Fruit fly (Drosophila melanogaster) whole organism, pupa: ENCODE measurements around the gene CG13311.

Experiments
- CG10348 ChIP-seq: fragments of 200-800 bp; sonication (Bioruptor generic); IDR thresholded peaks from 2 replicates; pipeline ENCODE4 v1.3.6; 2022; ENCODE audit warnings: missing biosample characterization, missing genetic modification characterization
- CG12605 ChIP-seq: fragments of 200-800 bp; sonication (Bioruptor generic); IDR thresholded peaks from 2 replicates; pipeline ENCODE4 v1.3.6; 2022; ENCODE audit warnings: missing biosample characterization, missing genetic modification characterization
- CG13204 ChIP-seq: fragments of 200-800 bp; sonication (Bioruptor generic); optimal IDR thresholded peaks from 2 replicates; lab custom pipeline; 2018; ENCODE audit warnings: missing biosample characterization, mild to moderate bottlenecking, missing genetic modification characterization, moderate library complexity
- CG14655 ChIP-seq: fragments of 200-800 bp; sonication (Bioruptor generic); optimal IDR thresholded peaks from 3 replicates; lab custom pipeline; 2017; ENCODE audit warnings: mild to moderate bottlenecking, missing biosample characterization, missing genetic modification reagents, missing genetic modification characterization
- CG15710 ChIP-seq: fragments of 200-800 bp; sonication (Bioruptor generic); optimal IDR thresholded peaks from 2 replicates; lab custom pipeline; 2018; ENCODE audit warnings: missing biosample characterization, mild to moderate bottlenecking, missing genetic modification characterization, moderate library complexity
- CG17806 ChIP-seq: fragments of 200-800 bp; sonication (Bioruptor generic); optimal IDR thresholded peaks from 2 replicates; lab custom pipeline; 2018; ENCODE audit warnings: missing biosample characterization, mild to moderate bottlenecking, missing genetic modification characterization, moderate library complexity
- CG32121 ChIP-seq: fragments of 200-800 bp; sonication (Bioruptor generic); IDR thresholded peaks from 2 replicates; pipeline ENCODE4 v1.3.6; 2022; ENCODE audit warnings: missing biosample characterization, missing genetic modification characterization
- CG34367 ChIP-seq: fragments of 200-800 bp; sonication (Bioruptor generic); optimal IDR thresholded peaks from 2 replicates; lab custom pipeline; 2018; ENCODE audit warnings: missing biosample characterization, mild to moderate bottlenecking, missing genetic modification characterization
- CG4496 ChIP-seq: fragments of 200-800 bp; sonication (Bioruptor generic); IDR thresholded peaks from 3 replicates; pipeline ENCODE4 v1.3.6; 2022; ENCODE audit warnings: missing biosample characterization, missing genetic modification characterization
- CG8159 ChIP-seq: fragments of 200-800 bp; sonication (Bioruptor generic); optimal IDR thresholded peaks from 3 replicates; lab custom pipeline; 2018; ENCODE audit warnings: missing biosample characterization, mild to moderate bottlenecking, missing genetic modification characterization, moderate library complexity
- CG8301 ChIP-seq: fragments of 200-800 bp; sonication (Bioruptor generic); optimal IDR thresholded peaks from 2 replicates; lab custom pipeline; 2018; ENCODE audit warnings: missing biosample characterization, mild to moderate bottlenecking, missing genetic modification characterization
- CG9948 ChIP-seq: fragments of 200-800 bp; sonication (Bioruptor generic); optimal IDR thresholded peaks from 2 replicates; lab custom pipeline; 2018; ENCODE audit warnings: missing biosample characterization, mild to moderate bottlenecking, missing genetic modification characterization, moderate library complexity
- D1 ChIP-seq: fragments of 200-800 bp; sonication (Bioruptor generic); optimal IDR thresholded peaks from 2 replicates; lab custom pipeline; 2018; ENCODE audit warnings: missing biosample characterization, mild to moderate bottlenecking, missing genetic modification characterization, moderate library complexity
- EcR ChIP-seq: fragments of 200-800 bp; sonication (Bioruptor generic); optimal IDR thresholded peaks from 3 replicates; lab custom pipeline; 2019; ENCODE audit warnings: missing biosample characterization, missing genetic modification characterization, mild to moderate bottlenecking, moderate library complexity, missing genetic modification reagents
- Ets98B ChIP-seq: fragments of 200-800 bp; sonication (Bioruptor generic); IDR thresholded peaks from 2 replicates; pipeline ENCODE4 v1.3.6; 2022; ENCODE audit warnings: missing biosample characterization, missing genetic modification characterization
- Pif1A ChIP-seq: fragments of 200-800 bp; sonication (Bioruptor generic); optimal IDR thresholded peaks from 3 replicates; lab custom pipeline; 2016; ENCODE audit warnings: missing biosample characterization, missing genetic modification characterization
- Pif1B ChIP-seq: fragments of 200-800 bp; sonication (Bioruptor generic); optimal IDR thresholded peaks from 3 replicates; lab custom pipeline; 2016; ENCODE audit warnings: missing biosample characterization, missing genetic modification characterization
- Snoo ChIP-seq: fragments of 200-800 bp; sonication (Bioruptor generic); optimal IDR thresholded peaks from 3 replicates; lab custom pipeline; 2017; ENCODE audit warnings: missing biosample characterization, mild to moderate bottlenecking, missing genetic modification characterization, inconsistent platforms
- fd96Ca ChIP-seq: fragments of 200-800 bp; sonication (Bioruptor generic); IDR thresholded peaks from 3 replicates; pipeline ENCODE4 v1.3.6; 2022; ENCODE audit warnings: missing biosample characterization, missing genetic modification characterization
- gl ChIP-seq: fragments of 200-800 bp; sonication (Bioruptor generic); optimal IDR thresholded peaks from 2 replicates; lab custom pipeline; 2018; ENCODE audit warnings: missing biosample characterization, mild to moderate bottlenecking, missing genetic modification characterization
- rn ChIP-seq: fragments of 200-800 bp; sonication (Bioruptor generic); IDR thresholded peaks from 2 replicates; pipeline ENCODE4 v1.3.6; 2022; ENCODE audit warnings: missing biosample characterization, missing genetic modification characterization

CG13311 gene

DNA sequence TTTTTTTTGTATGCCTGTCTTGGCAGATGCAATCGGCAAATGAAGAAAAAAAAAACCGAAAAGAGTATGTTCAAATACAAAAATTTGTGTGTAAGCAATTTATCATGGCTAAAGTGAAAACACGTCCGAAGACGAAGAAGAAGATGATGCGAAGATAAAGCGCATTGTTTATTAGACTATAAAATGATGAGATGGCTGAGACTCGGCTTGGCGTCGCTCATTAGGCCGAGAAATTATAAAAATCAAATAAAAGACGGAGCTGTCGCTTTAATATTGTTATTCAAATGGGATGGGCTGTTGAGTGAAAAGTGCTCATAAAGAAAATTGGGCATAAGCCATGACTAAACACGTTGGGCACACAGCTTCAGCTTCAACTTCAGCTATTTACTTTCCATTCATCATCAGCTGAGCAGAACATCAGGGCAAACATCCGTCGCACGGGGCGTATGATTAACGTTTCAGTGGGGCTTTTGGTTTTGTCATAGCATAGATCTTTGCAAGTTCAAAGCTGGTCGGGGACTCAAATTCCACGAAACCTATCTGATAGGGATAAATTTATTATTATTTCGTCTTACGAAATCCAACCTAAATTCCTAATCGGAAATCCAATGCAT is 31.2 kb downstream of the CG13311 start:
- TF ChIP-seq fd96Ca (GFP tag; lab: Robert Waterston, UW) (0 out of 3 replicates have a peak, but pooled peaks have one; percentile 17), Pif1B (GFP tag; lab: Kevin White, UChicago) (no peak), CG12605 (GFP tag; lab: Robert Waterston, UW) (no peak)

DNA sequence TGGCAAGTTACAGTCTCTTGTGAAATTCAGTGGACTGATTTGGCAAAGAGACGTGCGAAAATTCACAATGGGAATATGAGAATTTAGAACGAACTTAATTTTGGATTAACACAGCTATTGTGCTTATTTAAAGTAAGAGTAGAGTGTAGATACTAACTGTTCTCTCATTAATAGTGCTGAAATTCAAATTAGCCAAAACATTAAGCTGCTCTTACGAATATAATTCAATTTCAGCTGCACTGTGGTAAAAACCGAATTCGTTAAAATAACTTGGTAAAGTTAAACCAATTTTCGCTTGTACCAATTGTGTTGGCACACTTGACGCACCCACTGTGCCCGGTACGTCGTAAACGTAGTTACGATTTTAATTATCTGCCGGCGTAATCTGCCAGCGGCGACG is 34.1 kb downstream of the CG13311 start:
- TF ChIP-seq rn (GFP tag; lab: Robert Waterston, UW) (0 out of 2 replicates have a peak, but pooled peaks have one; percentile 15), Pif1B (GFP tag; lab: Kevin White, UChicago) (peak; percentile 70), CG10348 (no peak), Pif1A (GFP tag; lab: Kevin White, UChicago) (peak; percentile 56), gl (peak; percentile 42), CG9948 (tag; lab: Kevin White, UChicago) (peak; percentile 71), CG17806 (tag; lab: Kevin White, UChicago) (peak; percentile 68), CG13204 (GFP tag; lab: Kevin White, UChicago) (peak; percentile 22), CG34367 (tag; lab: Kevin White, UChicago) (peak; percentile 64), CG15710 (peak; percentile 71), EcR (no peak), CG4496 (GFP tag; lab: Robert Waterston, UW) (peak; percentile 67), D1 (peak; percentile 16), CG14655 (peak; percentile 81), CG32121 (peak; percentile 53; the same call in 1 of the 2 replicates), fd96Ca (GFP tag; lab: Robert Waterston, UW) (peak; percentile 42; the same call in 1 of the 3 replicates), Ets98B (peak; percentile 45), CG8301 (tag; lab: Kevin White, UChicago) (peak; percentile 70), Snoo (peak; percentile 43), CG8159 (tag; lab: Kevin White, UChicago) (peak; percentile 75), CG12605 (GFP tag; lab: Robert Waterston, UW) (no peak)
- TF ChIP-seq, all 21 proteins: peak for 18

DNA sequence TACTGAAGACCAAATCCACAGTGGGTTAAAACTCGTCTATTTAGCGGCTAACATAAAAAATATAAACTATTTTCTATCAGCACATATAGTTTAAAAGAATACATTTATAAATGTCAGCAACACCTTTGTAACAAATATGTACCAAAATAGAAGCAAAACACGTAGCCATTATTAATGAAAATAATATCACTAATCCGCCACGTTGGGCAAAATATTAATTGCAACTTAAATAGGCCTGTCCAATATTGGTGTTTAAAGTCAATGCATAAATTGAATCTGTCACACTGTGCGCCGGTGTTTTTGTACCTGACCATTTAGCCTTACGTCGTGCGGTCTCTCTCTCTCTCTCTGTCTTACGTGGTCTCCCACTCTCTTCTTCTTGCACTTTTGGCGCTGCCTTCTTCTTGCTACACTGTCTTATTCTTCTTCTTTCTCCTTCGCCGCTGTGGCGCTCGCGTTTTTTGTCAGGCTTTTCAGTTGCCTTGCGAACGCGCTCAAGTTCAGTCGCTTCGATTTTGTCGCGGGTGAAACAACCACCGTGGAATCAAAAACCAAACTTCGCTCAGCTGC is 35.9 kb downstream of the CG13311 start:
- TF ChIP-seq CG13204 (GFP tag; lab: Kevin White, UChicago) (peak; percentile 94), Ets98B (peak; percentile 92), EcR (peak; percentile 48), CG17806 (tag; lab: Kevin White, UChicago) (peak; percentile 90), CG8159 (tag; lab: Kevin White, UChicago) (peak; percentile 98), CG34367 (tag; lab: Kevin White, UChicago) (peak; percentile 97), gl (peak; percentile 84), D1 (peak; percentile 63), CG9948 (tag; lab: Kevin White, UChicago) (peak; percentile 98), CG8301 (tag; lab: Kevin White, UChicago) (peak; percentile 91), CG14655 (peak; percentile 99), rn (GFP tag; lab: Robert Waterston, UW) (peak; percentile 95), Pif1B (GFP tag; lab: Kevin White, UChicago) (peak; percentile 89), CG10348 (peak; percentile 95), CG4496 (GFP tag; lab: Robert Waterston, UW) (peak; percentile 97), CG32121 (peak; percentile 92), Snoo (peak; percentile 94), CG15710 (peak; percentile 95), CG12605 (GFP tag; lab: Robert Waterston, UW) (peak; percentile 69), fd96Ca (GFP tag; lab: Robert Waterston, UW) (peak; percentile 98), Pif1A (GFP tag; lab: Kevin White, UChicago) (peak; percentile 94)

DNA sequence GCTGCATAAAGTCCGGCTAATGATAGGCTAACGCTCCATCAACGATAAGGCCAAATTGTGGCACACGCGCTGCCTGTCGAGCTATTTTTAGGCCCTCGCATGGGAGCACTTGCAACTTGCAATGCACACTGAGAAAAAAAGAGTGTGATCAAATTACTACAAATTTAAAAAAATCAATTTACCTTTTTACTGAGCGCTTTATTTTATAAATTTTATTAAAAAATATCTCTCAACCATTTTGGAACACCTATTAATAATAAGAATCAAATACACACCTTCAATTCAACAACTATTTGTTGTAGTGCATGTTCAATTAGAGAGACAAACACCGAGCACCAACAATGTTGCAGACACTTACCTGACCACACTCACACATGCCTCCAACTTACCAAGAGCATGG is 36.5 kb downstream of the CG13311 start:
- TF ChIP-seq CG9948 (tag; lab: Kevin White, UChicago) (peak; percentile 66), EcR (no peak), rn (GFP tag; lab: Robert Waterston, UW) (peak; percentile 91), Pif1B (GFP tag; lab: Kevin White, UChicago) (peak; percentile 32), CG12605 (GFP tag; lab: Robert Waterston, UW) (peak; percentile 96), CG15710 (no peak), CG17806 (tag; lab: Kevin White, UChicago) (peak; percentile 71), CG10348 (peak; percentile 66), CG32121 (peak; percentile 97), Ets98B (peak; percentile 96), CG8301 (tag; lab: Kevin White, UChicago) (peak; percentile 85), CG8159 (tag; lab: Kevin White, UChicago) (no peak), CG4496 (GFP tag; lab: Robert Waterston, UW) (peak; percentile 96), fd96Ca (GFP tag; lab: Robert Waterston, UW) (peak; percentile 70), D1 (no peak), CG34367 (tag; lab: Kevin White, UChicago) (peak; percentile 19), Pif1A (GFP tag; lab: Kevin White, UChicago) (no peak), CG14655 (no peak), Snoo (no peak), gl (no peak), CG13204 (GFP tag; lab: Kevin White, UChicago) (no peak)

DNA sequence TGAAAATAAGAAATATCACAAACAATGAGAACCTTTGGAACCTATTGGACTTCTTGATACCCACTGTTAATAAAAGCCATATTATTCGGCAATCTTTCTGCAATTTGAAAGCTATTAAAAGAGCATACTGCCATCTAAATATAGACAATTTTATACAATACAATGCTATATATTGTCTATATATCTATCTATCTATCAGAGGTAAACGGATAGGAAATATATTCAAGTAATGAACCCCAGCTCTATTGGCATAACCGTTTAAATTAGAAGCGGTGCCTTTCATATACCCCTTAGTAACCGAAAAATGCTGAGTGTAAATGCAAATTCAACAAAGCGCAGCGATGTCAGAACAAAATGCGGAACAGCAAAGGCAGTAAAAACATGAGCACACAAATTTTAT is 38.2 kb downstream of the CG13311 start:
- TF ChIP-seq Snoo (peak; percentile 32), Pif1A (GFP tag; lab: Kevin White, UChicago) (no peak), gl (no peak), CG14655 (no peak)

DNA sequence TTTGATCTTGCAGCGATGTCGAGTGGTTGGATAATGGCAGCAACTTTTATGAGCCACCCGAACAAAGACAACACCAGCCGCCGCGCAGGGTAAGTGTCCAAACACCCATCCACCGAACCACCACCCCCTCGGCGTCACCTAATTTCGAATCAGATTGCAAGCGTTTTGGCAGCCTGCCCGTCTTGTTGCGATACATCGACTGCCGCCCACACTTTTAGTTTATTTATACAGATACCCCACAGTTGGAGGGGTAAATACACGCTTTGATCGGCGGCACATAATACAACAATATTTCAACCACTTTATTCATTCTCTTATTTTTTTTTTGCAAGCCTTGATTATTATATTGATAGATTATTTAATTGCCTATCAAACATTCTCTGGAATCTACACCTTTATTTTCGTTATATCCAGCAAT is 38.9 kb downstream of the CG13311 start:
- TF ChIP-seq CG32121 (peak; percentile 78), Pif1A (GFP tag; lab: Kevin White, UChicago) (peak; percentile 10), EcR (no peak), fd96Ca (GFP tag; lab: Robert Waterston, UW) (peak; percentile 12; the same call in 1 of the 3 replicates), gl (no peak), CG12605 (GFP tag; lab: Robert Waterston, UW) (peak; percentile 21; the same call in 1 of the 2 replicates), Ets98B (peak; percentile 64), CG15710 (peak; percentile 8)
- TF ChIP-seq, all 21 proteins: peak for 6
